Worm (Caenorhabditis elegans): ENCODE measurements around the gene Y44A6B.3.
A peak's percentile ranks its signal among the peaks of the same experiment; 100 is the strongest.

The Y44A6B.3 gene

ce11 chrV:20638344-20638743, at the start of gene Y44A6B.3:
Y44A6B.3 (minus strand) TSS chrV:20638444.
- TF ChIP-seq ceh-18 (tag; optimal IDR thresholded peaks at IDR 0.05), result no peak
- TF ChIP-seq tbx-7 (tag; optimal IDR thresholded peaks at IDR 0.05), result no peak
- no peak for TF ChIP-seq odd-2 (tag; optimal IDR thresholded peaks at IDR 0.05)
- no peak for TF ChIP-seq lin-11 (tag; optimal IDR thresholded peaks at IDR 0.05)
- TF ChIP-seq gmeb-2 (tag; optimal IDR thresholded peaks at IDR 0.05), result no peak
- no peak for TF ChIP-seq ceh-19 (GFP tag; optimal IDR thresholded peaks at IDR 0.05)
- no peak for TF ChIP-seq fax-1 (tag; optimal IDR thresholded peaks at IDR 0.05)
- no peak for TF ChIP-seq ceh-6 (GFP tag; optimal IDR thresholded peaks at IDR 0.05)
- TF ChIP-seq dmd-4 (tag; optimal IDR thresholded peaks at IDR 0.05; ENCODE audit: borderline replicate concordance), result no peak
- TF ChIP-seq fkh-6 (tag; optimal IDR thresholded peaks at IDR 0.05), result no peak
- TF ChIP-seq che-1 (tag; optimal IDR thresholded peaks at IDR 0.05), result no peak
- no peak for TF ChIP-seq pha-4 (tag; optimal IDR thresholded peaks at IDR 0.05)
- no peak for TF ChIP-seq K02D7.2 (tag; optimal IDR thresholded peaks at IDR 0.05)
- TF ChIP-seq unc-3 (GFP tag; conservative IDR thresholded peaks at IDR 0.05), result no peak
- TF ChIP-seq unc-3 (tag; optimal IDR thresholded peaks at IDR 0.05), result no peak
- no peak for TF ChIP-seq ttx-3 (tag; optimal IDR thresholded peaks at IDR 0.05)
- TF ChIP-seq elt-4 (tag; optimal IDR thresholded peaks at IDR 0.05), result no peak
- TF ChIP-seq tbx-2 (tag; optimal IDR thresholded peaks at IDR 0.05), result no peak
- TF ChIP-seq sox-4 (tag; optimal IDR thresholded peaks at IDR 0.05), result no peak

DNA sequence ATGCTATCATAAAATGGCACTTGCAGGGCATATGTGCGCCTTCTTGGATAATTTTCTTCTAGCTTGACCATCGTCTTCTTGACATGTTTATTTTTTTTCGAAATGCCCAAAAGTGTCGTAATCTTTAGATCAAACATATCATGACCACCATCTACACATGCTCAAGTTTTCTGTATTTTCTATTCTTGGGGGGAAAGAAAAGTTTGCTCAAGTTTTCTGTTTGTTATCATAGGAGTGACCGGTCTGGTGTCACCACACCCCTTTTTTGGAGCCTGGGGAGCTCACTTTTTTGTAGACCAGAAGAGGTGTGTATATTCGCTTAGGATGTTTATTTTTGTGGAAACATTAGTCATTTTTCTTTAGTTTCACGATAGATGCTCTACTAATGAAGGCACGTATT, 47.1 kb upstream of the Y44A6B.3 start, which contains the start of gene klf-2:
klf-2 (plus strand) TSS at position 301 of the 400 bp plus-strand sequence.
- TF ChIP-seq fkh-10 (GFP tag; optimal IDR thresholded peaks at IDR 0.05), result no peak
- no peak for TF ChIP-seq pag-3 (tag; optimal IDR thresholded peaks at IDR 0.05; ENCODE audit: borderline replicate concordance)
- TF ChIP-seq sox-2 (GFP tag; IDR thresholded peaks at IDR 0.05), result no peak
- no peak for TF ChIP-seq eyg-1 (tag; optimal IDR thresholded peaks at IDR 0.05)
- no peak for TF ChIP-seq pros-1 (tag; optimal IDR thresholded peaks at IDR 0.05)
- TF ChIP-seq ama-1 (optimal IDR thresholded peaks at IDR 0.05), result no peak
- no peak for TF ChIP-seq unc-42 (tag; optimal IDR thresholded peaks at IDR 0.05)
- TF ChIP-seq ets-4 (tag; optimal IDR thresholded peaks at IDR 0.05), result no peak
- no peak for TF ChIP-seq pqm-1 (tag; optimal IDR thresholded peaks at IDR 0.05)
- TF ChIP-seq nfya-1 (tag; optimal IDR thresholded peaks at IDR 0.05), result no peak
- TF ChIP-seq npax-4 (tag; optimal IDR thresholded peaks at IDR 0.05), result no peak
- TF ChIP-seq T23F11.4 (GFP tag; optimal IDR thresholded peaks at IDR 0.05), result no peak
- TF ChIP-seq ahr-1 (tag; optimal IDR thresholded peaks at IDR 0.05), result no peak
- no peak for TF ChIP-seq ztf-16 (tag; optimal IDR thresholded peaks at IDR 0.05)

DNA sequence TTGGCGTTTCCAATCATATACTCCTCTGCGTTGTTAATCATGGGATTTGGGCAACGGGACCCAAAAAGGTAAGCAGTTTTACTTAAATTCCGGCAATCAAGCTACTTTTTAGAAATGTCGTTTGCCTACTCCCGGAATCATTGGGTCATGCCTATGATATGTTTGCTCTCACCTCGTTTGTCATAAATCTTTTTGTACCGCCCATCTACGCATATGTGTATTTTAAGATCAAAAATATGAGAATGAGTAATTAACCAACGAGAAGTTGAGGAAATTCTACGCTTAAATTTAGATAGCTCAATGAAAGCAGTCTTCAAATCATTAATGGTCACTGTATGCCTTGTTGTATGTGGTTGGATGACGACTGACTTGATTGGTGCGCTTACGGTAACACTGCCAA, 44.1 kb upstream of the Y44A6B.3 start:
- no peak for TF ChIP-seq ceh-9 (tag; optimal IDR thresholded peaks at IDR 0.05)
- no peak for TF ChIP-seq tbx-7 (tag; optimal IDR thresholded peaks at IDR 0.05)
- no peak for TF ChIP-seq pax-1 (tag; optimal IDR thresholded peaks at IDR 0.05)
- no peak for TF ChIP-seq nhr-11 (tag; optimal IDR thresholded peaks at IDR 0.05)
- no peak for TF ChIP-seq sdc-2 (tag; optimal IDR thresholded peaks at IDR 0.05)
- TF ChIP-seq fkh-10 (GFP tag; optimal IDR thresholded peaks at IDR 0.05), result no peak
- TF ChIP-seq K09A11.1 (tag; optimal IDR thresholded peaks at IDR 0.05; ENCODE audit: insufficient read depth), result no peak
- no peak for TF ChIP-seq ama-1 (optimal IDR thresholded peaks at IDR 0.05)

DNA sequence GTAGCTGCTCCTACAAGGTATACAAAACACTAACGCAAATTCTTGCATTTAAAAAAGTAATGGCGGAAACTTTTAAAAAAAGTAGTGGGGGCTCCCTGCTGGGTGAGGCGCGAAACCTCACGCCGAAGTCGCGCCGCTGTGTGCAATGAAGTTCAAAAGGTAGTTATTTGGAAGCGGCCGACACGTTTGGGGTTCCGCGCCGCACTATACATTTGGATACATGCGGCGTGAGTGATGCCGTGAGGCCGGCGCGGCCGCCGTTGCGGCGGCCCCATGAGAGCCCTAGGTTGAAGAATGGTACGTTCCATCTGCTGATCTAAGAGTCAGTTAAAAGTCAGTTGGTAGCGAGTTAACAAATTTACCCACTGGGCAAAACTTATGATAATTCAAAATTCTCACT, 43.6 kb upstream of the Y44A6B.3 start:
- TF ChIP-seq ref-2 (tag; optimal IDR thresholded peaks at IDR 0.05) (peak; percentile 8), hlh-6 (tag; optimal IDR thresholded peaks at IDR 0.05) (no peak), ceh-2 (tag; optimal IDR thresholded peaks at IDR 0.05) (no peak)
